Fruit fly (Drosophila melanogaster) whole organism, embryonic: ENCODE data around the gene Hmbs.

Experiments used
- B-H2 ChIP-seq: fragments of 200-800 bp; sonication (Bioruptor generic); optimal IDR thresholded peaks from 2 replicates; lab custom pipeline; 2018; ENCODE audit warnings: missing biosample characterization, mild to moderate bottlenecking, missing genetic modification characterization
- Bteb2 ChIP-seq: fragments of 200-800 bp; sonication (Bioruptor generic); optimal IDR thresholded peaks from 2 replicates; lab custom pipeline; 2016; ENCODE audit warnings: missing biosample characterization, missing genetic modification characterization
- CG10147 ChIP-seq: fragments of 200-800 bp; sonication (Bioruptor generic); optimal IDR thresholded peaks from 2 replicates; lab custom pipeline; 2019; ENCODE audit warnings: missing biosample characterization, mild to moderate bottlenecking, missing genetic modification characterization, moderate library complexity
- CG12236 ChIP-seq: fragments of 200-800 bp; sonication (Bioruptor generic); optimal IDR thresholded peaks from 2 replicates; lab custom pipeline; 2016; ENCODE audit warnings: missing biosample characterization, missing genetic modification characterization
- CG12659 ChIP-seq: fragments of 200-800 bp; sonication (Bioruptor generic); optimal IDR thresholded peaks from 3 replicates; lab custom pipeline; 2017; ENCODE audit warnings: mild to moderate bottlenecking, missing biosample characterization, missing genetic modification reagents, missing genetic modification characterization
- CG13123 ChIP-seq: fragments of 200-800 bp; sonication (Bioruptor generic); optimal IDR thresholded peaks from 2 replicates; lab custom pipeline; 2016; ENCODE audit warnings: missing biosample characterization, missing genetic modification characterization
- CG15514 ChIP-seq: fragments of 200-800 bp; sonication (Bioruptor generic); optimal IDR thresholded peaks from 3 replicates; lab custom pipeline; 2017; ENCODE audit warnings: missing biosample characterization, missing genetic modification characterization, mild to moderate bottlenecking, moderate library complexity, missing genetic modification reagents
- CG1603 ChIP-seq: fragments of 200-800 bp; sonication (Bioruptor generic); optimal IDR thresholded peaks from 2 replicates; lab custom pipeline; 2019; ENCODE audit warnings: missing biosample characterization, mild to moderate bottlenecking, missing genetic modification characterization, moderate library complexity
- CG16813 ChIP-seq: fragments of 200-800 bp; sonication (Bioruptor generic); IDR thresholded peaks from 3 replicates; pipeline ENCODE4 v1.3.6; 2022; ENCODE audit warnings: missing biosample characterization, missing genetic modification characterization; ENCODE audit not compliant: partially characterized antibody
- CG16815 ChIP-seq: fragments of 200-800 bp; sonication (Bioruptor generic); optimal IDR thresholded peaks from 3 replicates; lab custom pipeline; 2017; ENCODE audit warnings: missing biosample characterization, mild to moderate bottlenecking, missing genetic modification characterization
- CG16863 ChIP-seq: fragments of 200-800 bp; sonication (Bioruptor generic); optimal IDR thresholded peaks from 3 replicates; lab custom pipeline; 2016; ENCODE audit warnings: missing biosample characterization, missing genetic modification characterization
- CG18262 ChIP-seq: fragments of 200-800 bp; optimal IDR thresholded peaks from 3 replicates; lab custom pipeline; 2019; ENCODE audit warnings: missing biosample characterization, mild to moderate bottlenecking, missing genetic modification characterization, moderate library complexity
- CG2712 ChIP-seq: fragments of 200-800 bp; optimal IDR thresholded peaks from 3 replicates; lab custom pipeline; 2019; ENCODE audit warnings: missing biosample characterization, mild to moderate bottlenecking, missing genetic modification characterization, moderate library complexity
- CG2875 ChIP-seq: fragments of 200-800 bp; sonication (Bioruptor generic); optimal IDR thresholded peaks from 2 replicates; lab custom pipeline; 2017; ENCODE audit warnings: missing biosample characterization, mild to moderate bottlenecking, missing genetic modification characterization, missing genetic modification reagents
- CG30431 ChIP-seq: fragments of 200-800 bp; sonication (Bioruptor generic); optimal IDR thresholded peaks from 2 replicates; lab custom pipeline; 2017; ENCODE audit warnings: missing biosample characterization, missing genetic modification characterization
- CG3281 ChIP-seq: fragments of 200-800 bp; sonication (Bioruptor generic); optimal IDR thresholded peaks from 3 replicates; lab custom pipeline; 2017; ENCODE audit warnings: missing biosample characterization, mild to moderate bottlenecking, missing genetic modification characterization
- CG33213 ChIP-seq: fragments of 200-800 bp; sonication (Bioruptor generic); optimal IDR thresholded peaks from 3 replicates; lab custom pipeline; 2016; ENCODE audit warnings: missing biosample characterization, missing genetic modification characterization
- CG34422 ChIP-seq: fragments of 200-800 bp; sonication (Bioruptor generic); IDR thresholded peaks from 3 replicates; pipeline ENCODE4 v1.3.6; 2022; ENCODE audit warnings: missing biosample characterization, missing genetic modification characterization
- CG42726 ChIP-seq: fragments of 200-800 bp; sonication (Bioruptor generic); IDR thresholded peaks from 2 replicates; pipeline ENCODE4 v1.3.6; 2022; ENCODE audit warnings: missing biosample characterization, missing genetic modification characterization; ENCODE audit not compliant: partially characterized antibody
- CG4282 ChIP-seq: fragments of 200-800 bp; sonication (Bioruptor generic); optimal IDR thresholded peaks from 2 replicates; lab custom pipeline; 2016; ENCODE audit warnings: missing biosample characterization, missing genetic modification characterization
- CG4360 ChIP-seq: fragments of 200-800 bp; sonication (Bioruptor generic); IDR thresholded peaks from 2 replicates; pipeline ENCODE4 v1.3.6; 2022; ENCODE audit warnings: missing biosample characterization, missing genetic modification characterization
- CG5953 ChIP-seq: fragments of 200-800 bp; sonication (Bioruptor generic); IDR thresholded peaks from 2 replicates; pipeline ENCODE4 v1.3.6; 2022; ENCODE audit warnings: missing biosample characterization, missing genetic modification characterization
- CG6813 ChIP-seq: fragments of 200-800 bp; sonication (Bioruptor generic); optimal IDR thresholded peaks from 2 replicates; lab custom pipeline; 2017; ENCODE audit warnings: missing biosample characterization, missing genetic modification characterization, mild to moderate bottlenecking, moderate library complexity, missing genetic modification reagents
- CG9932 ChIP-seq: fragments of 200-800 bp; sonication (Bioruptor generic); IDR thresholded peaks from 2 replicates; pipeline ENCODE4 v1.3.6; 2022; ENCODE audit warnings: missing biosample characterization, missing genetic modification characterization
- Camta ChIP-seq: fragments of 200-800 bp; sonication (Bioruptor generic); optimal IDR thresholded peaks from 2 replicates; lab custom pipeline; 2016; ENCODE audit warnings: missing biosample characterization, missing genetic modification characterization
- Dek ChIP-seq: fragments of 200-800 bp; sonication (Bioruptor generic); optimal IDR thresholded peaks from 3 replicates; lab custom pipeline; 2019; ENCODE audit warnings: missing biosample characterization, mild to moderate bottlenecking, missing genetic modification characterization, moderate library complexity
- Doc3 ChIP-seq: fragments of 200-800 bp; sonication (Bioruptor generic); IDR thresholded peaks from 3 replicates; pipeline ENCODE4 v1.3.6; 2022; ENCODE audit warnings: missing biosample characterization, missing genetic modification characterization; ENCODE audit not compliant: partially characterized antibody
- Dp ChIP-seq: fragments of 200-800 bp; sonication (Bioruptor generic); optimal IDR thresholded peaks from 2 replicates; lab custom pipeline; 2018; ENCODE audit warnings: missing biosample characterization, mild to moderate bottlenecking, missing genetic modification characterization, moderate library complexity
- Dref ChIP-seq: fragments of 200-800 bp; sonication (Bioruptor generic); IDR thresholded peaks from 2 replicates; pipeline ENCODE4 v1.3.6; 2022; ENCODE audit warnings: missing biosample characterization, missing genetic modification characterization
- E2f2 ChIP-seq: fragments of 200-800 bp; sonication (Bioruptor generic); IDR thresholded peaks from 2 replicates; pipeline ENCODE4 v1.3.6; 2022; ENCODE audit warnings: missing biosample characterization, missing genetic modification characterization
- HLHmδ ChIP-seq: fragments of 200-800 bp; sonication (Bioruptor generic); optimal IDR thresholded peaks from 2 replicates; lab custom pipeline; 2018; ENCODE audit warnings: missing biosample characterization, mild to moderate bottlenecking, missing genetic modification characterization, moderate library complexity
- Med ChIP-seq: fragments of 200-800 bp; sonication (Bioruptor generic); peaks from one replicate; lab custom pipeline; 2016; ENCODE audit warnings: missing biosample characterization, missing genetic modification characterization, mild to moderate bottlenecking, inconsistent platforms, moderate library complexity
- Mrtf ChIP-seq: fragments of 200-800 bp; sonication (Bioruptor generic); IDR thresholded peaks from 3 replicates; pipeline ENCODE4 v1.3.6; 2022; ENCODE audit warnings: missing biosample characterization, missing genetic modification characterization
- Myb ChIP-seq: fragments of 200-800 bp; sonication (Bioruptor generic); optimal IDR thresholded peaks from 2 replicates; lab custom pipeline; 2016; ENCODE audit warnings: missing biosample characterization, missing genetic modification characterization
- NC2β ChIP-seq: fragments of 200-800 bp; sonication (Bioruptor generic); optimal IDR thresholded peaks from 2 replicates; lab custom pipeline; 2016; ENCODE audit warnings: missing biosample characterization, missing genetic modification characterization
- NfI ChIP-seq: fragments of 200-800 bp; sonication (Bioruptor generic); optimal IDR thresholded peaks from 3 replicates; lab custom pipeline; 2018; ENCODE audit warnings: missing biosample characterization, mild to moderate bottlenecking, missing genetic modification characterization, moderate library complexity
- Sin3A ChIP-seq: fragments of >200 bp; optimal IDR thresholded peaks from 2 replicates; lab custom pipeline; 2018
- Sry-δ ChIP-seq: fragments of 200-800 bp; sonication (Bioruptor generic); optimal IDR thresholded peaks from 2 replicates; lab custom pipeline; 2016; ENCODE audit warnings: missing biosample characterization, missing genetic modification characterization
- Trl ChIP-seq, 3 experiments: fragments of >200 bp in 2 of 3; fragments of 200-800 bp in 1 of 3; sonication (Bioruptor generic) in 1 of 3; optimal IDR thresholded peaks; 2 replicates in 1 of 3; 3 replicates in 2 of 3; lab custom pipeline; 2016 to 2017; ENCODE audit warnings: missing biosample characterization in 1 of 3, missing genetic modification characterization in 1 of 3
- gt ChIP-seq: fragments of 200-800 bp; sonication (Bioruptor generic); IDR thresholded peaks from 2 replicates; pipeline ENCODE4 v1.3.6; 2022; ENCODE audit warnings: missing biosample characterization, missing genetic modification characterization
- her ChIP-seq: fragments of 200-800 bp; sonication (Bioruptor generic); optimal IDR thresholded peaks from 2 replicates; lab custom pipeline; 2016; ENCODE audit warnings: missing biosample characterization, missing genetic modification characterization
- inv ChIP-seq: fragments of 200-800 bp; sonication (Bioruptor generic); IDR thresholded peaks from 2 replicates; pipeline ENCODE4 v1.3.6; 2022; ENCODE audit warnings: missing biosample characterization, missing genetic modification characterization; ENCODE audit not compliant: partially characterized antibody
- klu ChIP-seq: fragments of 200-800 bp; sonication (Bioruptor generic); IDR thresholded peaks from 2 replicates; pipeline ENCODE4 v1.3.6; 2022; ENCODE audit warnings: missing biosample characterization, missing genetic modification characterization
- lilli ChIP-seq: fragments of 200-800 bp; sonication (Bioruptor generic); optimal IDR thresholded peaks from 3 replicates; lab custom pipeline; 2016; ENCODE audit warnings: missing biosample characterization, missing genetic modification characterization
- lola ChIP-seq, 3 experiments: fragments of >200 bp in 2 of 3; fragments of 200-800 bp in 1 of 3; sonication (Bioruptor generic) in 1 of 3; optimal IDR thresholded peaks; 2 replicates each; lab custom pipeline; 2017 to 2019; ENCODE audit warnings: missing biosample characterization in 3 of 3, missing genetic modification characterization in 3 of 3, mild to moderate bottlenecking in 1 of 3, moderate library complexity in 1 of 3
- lov ChIP-seq, 2 experiments: fragments of 200-800 bp in 1 of 2; fragments of >200 bp in 1 of 2; sonication (Bioruptor generic) in 1 of 2; IDR thresholded peaks in 1 of 2; optimal IDR thresholded peaks in 1 of 2; 2 replicates in 1 of 2; 3 replicates in 1 of 2; pipeline versions ENCODE4 v1.3.6 to Lab custom; 2017 to 2022; ENCODE audit warnings: missing biosample characterization in 1 of 2, missing genetic modification characterization in 1 of 2
- p53 ChIP-seq: fragments of 200-800 bp; sonication (Bioruptor generic); optimal IDR thresholded peaks from 2 replicates; lab custom pipeline; 2016; ENCODE audit warnings: missing biosample characterization, missing genetic modification characterization
- schlank ChIP-seq: fragments of 200-800 bp; sonication (Bioruptor generic); optimal IDR thresholded peaks from 2 replicates; lab custom pipeline; 2018; ENCODE audit warnings: missing biosample characterization, mild to moderate bottlenecking, missing genetic modification characterization
- sna ChIP-seq: fragments of 200-800 bp; sonication (Bioruptor generic); IDR thresholded peaks from 2 replicates; pipeline ENCODE4 v1.3.6; 2022; ENCODE audit warnings: missing biosample characterization, missing genetic modification characterization; ENCODE audit not compliant: partially characterized antibody
- vfl ChIP-seq: fragments of 200-800 bp; sonication (Bioruptor generic); optimal IDR thresholded peaks from 2 replicates; lab custom pipeline; 2016; ENCODE audit warnings: missing biosample characterization, missing genetic modification characterization

Hmbs gene

dm6 chr3L:1295693-1296092 is 39.0 kb upstream of the Hmbs start, which contains the start of gene Rabex-5 (continued):
- peak; percentile 36 for TF ChIP-seq Sin3A (lab: Kevin White, UChicago)
- peak; percentile 68 for TF ChIP-seq p53 (GFP tag; lab: Kevin White, UChicago)
- peak; percentile 67 for TF ChIP-seq Doc3
- peak; percentile 70 for TF ChIP-seq CG9932 (GFP tag; lab: Robert Waterston, UW)
- no peak for TF ChIP-seq lola (GFP tag; optimal IDR thresholded peaks at IDR 0.05; lab: Kevin White, UChicago)
- TF ChIP-seq inv (GFP tag; lab: Robert Waterston, UW): peak; percentile 82; the same call in 1 of the 2 replicates
- peak; percentile 19 for TF ChIP-seq CG18262 (tag; lab: Kevin White, UChicago)
- TF ChIP-seq CG1603 (tag; lab: Kevin White, UChicago): peak; percentile 73
- peak; percentile 85 for TF ChIP-seq Med (GFP tag; lab: Kevin White, UChicago)
- peak; percentile 65 for TF ChIP-seq CG12659 (GFP tag; lab: Kevin White, UChicago)
- peak; percentile 10 for TF ChIP-seq Dek (tag; lab: Kevin White, UChicago)
- peak; percentile 65 for TF ChIP-seq her (GFP tag; lab: Kevin White, UChicago)
- TF ChIP-seq CG2712 (tag; lab: Kevin White, UChicago): peak; percentile 39
- no peak for TF ChIP-seq schlank
- TF ChIP-seq CG16813: peak; percentile 80
- TF ChIP-seq CG33213 (GFP tag; lab: Kevin White, UChicago): peak; percentile 93
- no peak for TF ChIP-seq CG16815 (GFP tag; lab: Kevin White, UChicago)
- TF ChIP-seq CG15514 (GFP tag; lab: Kevin White, UChicago): peak; percentile 100
- TF ChIP-seq Dp (GFP tag; lab: Kevin White, UChicago): peak; percentile 67
- no peak for TF ChIP-seq CG30431
- no peak for TF ChIP-seq CG4360 (GFP tag; lab: Robert Waterston, UW)
- TF ChIP-seq NfI (GFP tag; lab: Kevin White, UChicago): peak; percentile 29
- TF ChIP-seq gt: no peak
- peak; percentile 7 for TF ChIP-seq vfl (GFP tag; lab: Kevin White, UChicago)
- TF ChIP-seq Trl (optimal IDR thresholded peaks at IDR 0.05; lab: Kevin White, UChicago): no peak
- peak; percentile 15 for TF ChIP-seq Trl (GFP tag; optimal IDR thresholded peaks at IDR 0.05; lab: Kevin White, UChicago)
- TF ChIP-seq Sry-δ (GFP tag; lab: Kevin White, UChicago): peak; percentile 97
- TF ChIP-seq CG42726: peak; percentile 87
- TF ChIP-seq sna (GFP tag; lab: Robert Waterston, UW): peak; percentile 75

- TF ChIP-seq B-H2 (GFP tag; lab: Kevin White, UChicago): no peak
- TF ChIP-seq CG18262 (tag; lab: Kevin White, UChicago): peak; percentile 13
- TF ChIP-seq HLHmδ (GFP tag; lab: Kevin White, UChicago): peak; percentile 35
- no peak for TF ChIP-seq CG12236 (GFP tag; lab: Kevin White, UChicago)
- no peak for TF ChIP-seq lov (optimal IDR thresholded peaks at IDR 0.05; lab: Kevin White, UChicago)
- peak; percentile 54; the same call in 1 of the 3 replicates for TF ChIP-seq lov (GFP tag; IDR thresholded peaks at IDR 0.05; lab: Robert Waterston, UW)
- TF ChIP-seq Camta (GFP tag; lab: Kevin White, UChicago): no peak
- peak; percentile 73; the same call in 2 of the 3 replicates for TF ChIP-seq CG34422 (GFP tag; lab: Robert Waterston, UW)
- TF ChIP-seq CG6813 (GFP tag; lab: Kevin White, UChicago): no peak
- peak; percentile 20 for TF ChIP-seq Myb (GFP tag; lab: Kevin White, UChicago)
- no peak for TF ChIP-seq Bteb2
- no peak for TF ChIP-seq klu
- TF ChIP-seq CG13123 (GFP tag; lab: Kevin White, UChicago): no peak
- no peak for TF ChIP-seq Mrtf (GFP tag; lab: Robert Waterston, UW)
- TF ChIP-seq NC2β: no peak
- TF ChIP-seq Sry-δ (GFP tag; lab: Kevin White, UChicago): peak; percentile 44
- no peak for TF ChIP-seq CG2875 (GFP tag; lab: Kevin White, UChicago)
- peak; percentile 96 for TF ChIP-seq E2f2 (GFP tag; lab: Robert Waterston, UW)
- TF ChIP-seq CG3281 (GFP tag; lab: Kevin White, UChicago): peak; percentile 13
- TF ChIP-seq lilli (GFP tag; lab: Kevin White, UChicago): no peak
- TF ChIP-seq CG10147: no peak
- TF ChIP-seq CG4282 (GFP tag; lab: Kevin White, UChicago): peak; percentile 28
- no peak for TF ChIP-seq CG5953 (GFP tag; lab: Robert Waterston, UW)
- TF ChIP-seq CG16863: no peak
- TF ChIP-seq Dref: 0 out of 2 replicates have a peak, but pooled peaks have one; percentile 1
Observed at dm6 chr3L:1298509-1298908, 36.2 kb upstream of the Hmbs start, which contains the start of gene scf. scf (plus strand) TSS chr3L:1298672.
